Worm (Caenorhabditis elegans) whole organism, L2 larva: ENCODE measurements around the gene spe-43.

Source experiments
- ZK546.5 ChIP-seq: sonication (generic microtip); optimal IDR thresholded peaks from 2 replicates; lab custom pipeline; 2017; ENCODE audit warnings: missing biosample characterization, missing genetic modification characterization
- blmp-1 ChIP-seq: sonication (generic microtip); optimal IDR thresholded peaks from 2 replicates; lab custom pipeline; 2017; ENCODE audit warnings: missing genetic modification characterization, mild to moderate bottlenecking, missing compliant biosample characterization, antibody characterized with exemption, moderate library complexity; ENCODE audit not compliant: insufficient read depth
- nhr-11 ChIP-seq: fragments of 150-350 bp; optimal IDR thresholded peaks from 2 replicates; lab custom pipeline; 2014; ENCODE audit warnings: missing biosample characterization, missing genetic modification characterization
- nhr-12 ChIP-seq: fragments of 150-350 bp; optimal IDR thresholded peaks from 2 replicates; lab custom pipeline; 2014; ENCODE audit warnings: missing biosample characterization, missing genetic modification characterization
- nhr-129 ChIP-seq: fragments of 150-350 bp; optimal IDR thresholded peaks from 2 replicates; lab custom pipeline; 2014; ENCODE audit warnings: missing biosample characterization, missing genetic modification characterization
- nhr-77 ChIP-seq: fragments of 150-350 bp; optimal IDR thresholded peaks from 2 replicates; lab custom pipeline; 2014; ENCODE audit warnings: missing biosample characterization, missing genetic modification characterization

- TF ChIP-seq nhr-129 = no peak
- TF ChIP-seq nhr-77 (tag; lab: Kevin White, UChicago) = no peak
- no peak for TF ChIP-seq blmp-1 (tag; lab: Kevin White, UChicago)
- no peak for TF ChIP-seq ZK546.5 (tag; lab: Kevin White, UChicago)
- TF ChIP-seq nhr-12 (tag; lab: Kevin White, UChicago) = no peak
- TF ChIP-seq nhr-11 (tag; lab: Kevin White, UChicago) = no peak
Observed at ce11 chrIV:13167534-13167933, 25.4 kb upstream of the spe-43 start.
